Fruit fly (Drosophila melanogaster) whole organism, prepupa: ENCODE results near the gene CG14966.

Source experiments
- CG10669 ChIP-seq: fragments of 200-800 bp; sonication (Bioruptor generic); optimal IDR thresholded peaks from 3 replicates; lab custom pipeline; 2018; ENCODE audit warnings: missing biosample characterization, mild to moderate bottlenecking, missing genetic modification characterization, moderate library complexity
- CG11902 ChIP-seq: fragments of 200-800 bp; sonication (Bioruptor generic); optimal IDR thresholded peaks from 3 replicates; lab custom pipeline; 2016; ENCODE audit warnings: missing biosample characterization, missing genetic modification characterization
- CG16779 ChIP-seq: fragments of 200-800 bp; sonication (Bioruptor generic); optimal IDR thresholded peaks from 3 replicates; lab custom pipeline; 2017; ENCODE audit warnings: missing biosample characterization, mild to moderate bottlenecking, missing genetic modification characterization
- CG3032 ChIP-seq: fragments of 200-800 bp; optimal IDR thresholded peaks from 2 replicates; lab custom pipeline; 2019; ENCODE audit warnings: missing biosample characterization, mild to moderate bottlenecking, missing genetic modification characterization, moderate library complexity
- CG32006 ChIP-seq: fragments of 200-800 bp; sonication (Bioruptor generic); optimal IDR thresholded peaks from 3 replicates; lab custom pipeline; 2017; ENCODE audit warnings: missing biosample characterization, mild to moderate bottlenecking, missing genetic modification characterization
- CG6276 ChIP-seq: fragments of 200-800 bp; sonication (Bioruptor generic); optimal IDR thresholded peaks from 2 replicates; lab custom pipeline; 2017; ENCODE audit warnings: missing biosample characterization, mild to moderate bottlenecking, missing genetic modification characterization
- CG7368 ChIP-seq: fragments of 200-800 bp; sonication (Bioruptor generic); optimal IDR thresholded peaks from 3 replicates; lab custom pipeline; 2016; ENCODE audit warnings: missing biosample characterization, missing genetic modification characterization
- Ets96B ChIP-seq: fragments of 200-800 bp; optimal IDR thresholded peaks from 2 replicates; lab custom pipeline; 2019; ENCODE audit warnings: missing biosample characterization, mild to moderate bottlenecking, missing genetic modification characterization, moderate library complexity
- Hr39 ChIP-seq: fragments of 200-800 bp; sonication (Bioruptor generic); optimal IDR thresholded peaks from 2 replicates; lab custom pipeline; 2016; ENCODE audit warnings: missing biosample characterization, missing genetic modification characterization
- Sox14 ChIP-seq: fragments of 200-800 bp; sonication (Bioruptor generic); optimal IDR thresholded peaks from 3 replicates; lab custom pipeline; 2016; ENCODE audit warnings: missing biosample characterization, missing genetic modification characterization
- cyc ChIP-seq: fragments of 200-800 bp; sonication (Bioruptor generic); optimal IDR thresholded peaks from 3 replicates; lab custom pipeline; 2016; ENCODE audit warnings: missing biosample characterization, missing genetic modification characterization
- fd59A ChIP-seq: fragments of 200-800 bp; sonication (Bioruptor generic); optimal IDR thresholded peaks from 2 replicates; lab custom pipeline; 2017; ENCODE audit warnings: missing biosample characterization, mild to moderate bottlenecking, missing genetic modification characterization, missing genetic modification reagents

- no peak for TF ChIP-seq CG7368 (GFP tag; lab: Kevin White, UChicago)
- no peak for TF ChIP-seq CG32006 (GFP tag; lab: Kevin White, UChicago)
- TF ChIP-seq CG3032 = peak; percentile 79
- TF ChIP-seq CG11902 (GFP tag; lab: Kevin White, UChicago) = peak; percentile 55
- TF ChIP-seq Ets96B (tag; lab: Kevin White, UChicago) = peak; percentile 38
- peak; percentile 91 for TF ChIP-seq cyc (GFP tag; lab: Kevin White, UChicago)
- no peak for TF ChIP-seq CG6276
- TF ChIP-seq CG16779 (tag; lab: Kevin White, UChicago) = peak; percentile 77
- peak; percentile 68 for TF ChIP-seq fd59A (GFP tag; lab: Kevin White, UChicago)
- TF ChIP-seq CG10669 (GFP tag; lab: Kevin White, UChicago) = peak; percentile 31
- TF ChIP-seq Hr39 (GFP tag; lab: Kevin White, UChicago) = peak; percentile 25
- TF ChIP-seq Sox14 = peak; percentile 75
Observed at dm6 chr3L:3222643-3223389, 25.4 kb upstream of the CG14966 start, which contains the start of the genes RpL28 and eIF1.
